Worm (Caenorhabditis elegans): ENCODE data around the gene T22D1.5.

The T22D1.5 gene

ce11 chrIV:6879666-6880210 is 24.0 kb upstream of the T22D1.5 start:
- TF ChIP-seq sptf-1 (tag; optimal IDR thresholded peaks at IDR 0.05) (no peak), ham-2 (GFP tag; optimal IDR thresholded peaks at IDR 0.05) (no peak), mep-1 (tag; optimal IDR thresholded peaks at IDR 0.05) (no peak), ceh-43 (GFP tag; optimal IDR thresholded peaks at IDR 0.05) (no peak), snpc-4 (tag; optimal IDR thresholded peaks at IDR 0.05) (no peak), blmp-1 (tag; optimal IDR thresholded peaks at IDR 0.05) (no peak)

ce11 chrIV:6880415-6880814 is 23.3 kb upstream of the T22D1.5 start:
- TF ChIP-seq M03D4.4 (tag; optimal IDR thresholded peaks at IDR 0.05), result no peak
- no peak for TF ChIP-seq nhr-76 (tag; optimal IDR thresholded peaks at IDR 0.05)
- no peak for TF ChIP-seq ceh-43 (GFP tag; optimal IDR thresholded peaks at IDR 0.05)
- no peak for TF ChIP-seq drap-1 (GFP tag; optimal IDR thresholded peaks at IDR 0.05)
- no peak for TF ChIP-seq unc-39 (tag; optimal IDR thresholded peaks at IDR 0.05)
- no peak for TF ChIP-seq lin-13 (tag; optimal IDR thresholded peaks at IDR 0.05)
- no peak for TF ChIP-seq zip-8 (tag; optimal IDR thresholded peaks at IDR 0.05)
- TF ChIP-seq mep-1 (tag; optimal IDR thresholded peaks at IDR 0.05), result no peak
- TF ChIP-seq lin-32 (GFP tag; optimal IDR thresholded peaks at IDR 0.05), result no peak
- TF ChIP-seq nhr-237 (tag; optimal IDR thresholded peaks at IDR 0.05), result no peak
- TF ChIP-seq lsy-2 (tag; optimal IDR thresholded peaks at IDR 0.05), result no peak
- TF ChIP-seq blmp-1 (tag; optimal IDR thresholded peaks at IDR 0.05), result no peak
- no peak for TF ChIP-seq nhr-12 (tag; optimal IDR thresholded peaks at IDR 0.05)
- TF ChIP-seq sem-2 (GFP tag; optimal IDR thresholded peaks at IDR 0.05), result no peak
- no peak for TF ChIP-seq unc-120 (tag; optimal IDR thresholded peaks at IDR 0.05; ENCODE audit: poor library complexity, severe bottlenecking)
- TF ChIP-seq bed-3 (GFP tag; optimal IDR thresholded peaks at IDR 0.05), result no peak

- TF ChIP-seq flh-1 (GFP tag; optimal IDR thresholded peaks at IDR 0.05), result no peak
- TF ChIP-seq unc-62 (GFP tag; optimal IDR thresholded peaks at IDR 0.05), result peak; percentile 21
- no peak for TF ChIP-seq tbx-8 (GFP tag; optimal IDR thresholded peaks at IDR 0.05)
- peak; percentile 57 for TF ChIP-seq ces-1 (GFP tag; optimal IDR thresholded peaks at IDR 0.05)
- peak; percentile 45 for TF ChIP-seq hlh-1 (tag; optimal IDR thresholded peaks at IDR 0.05)
Measured at ce11 chrIV:6881183-6881582, 22.6 kb upstream of the T22D1.5 start.

ce11 chrIV:6883342-6883741 is 20.4 kb upstream of the T22D1.5 start, which contains the start of gene tre-2:
tre-2 (minus strand) TSS chrIV:6883442.
- TF ChIP-seq unc-120 (tag; optimal IDR thresholded peaks at IDR 0.05; ENCODE audit: poor library complexity, severe bottlenecking) (no peak), ces-1 (GFP tag; optimal IDR thresholded peaks at IDR 0.05) (no peak), lin-32 (GFP tag; optimal IDR thresholded peaks at IDR 0.05) (no peak), elt-1 (tag; optimal IDR thresholded peaks at IDR 0.05; ENCODE audit: borderline replicate concordance, insufficient read depth) (no peak), drap-1 (GFP tag; optimal IDR thresholded peaks at IDR 0.05) (no peak), M03D4.4 (tag; optimal IDR thresholded peaks at IDR 0.05) (no peak), nhr-2 (tag; optimal IDR thresholded peaks at IDR 0.05) (no peak), sptf-1 (tag; optimal IDR thresholded peaks at IDR 0.05) (no peak), ztf-11 (tag; optimal IDR thresholded peaks at IDR 0.05) (no peak), cnd-1 (tag; optimal IDR thresholded peaks at IDR 0.05) (no peak)

ce11 chrIV:6887601-6888099 is 16.1 kb upstream of the T22D1.5 start, which contains the start of the genes T05A12.3 and T05A12.4:
T05A12.3 (minus strand) TSS chrIV:6887651.
T05A12.4 (plus strand) TSS chrIV:6887948.
- no peak for TF ChIP-seq elt-1 (tag; optimal IDR thresholded peaks at IDR 0.05; ENCODE audit: borderline replicate concordance, insufficient read depth)
- peak; percentile 5 for TF ChIP-seq ces-1 (GFP tag; optimal IDR thresholded peaks at IDR 0.05)
- no peak for TF ChIP-seq nhr-12 (tag; optimal IDR thresholded peaks at IDR 0.05)
- no peak for TF ChIP-seq zip-8 (tag; optimal IDR thresholded peaks at IDR 0.05)
- no peak for TF ChIP-seq blmp-1 (tag; optimal IDR thresholded peaks at IDR 0.05)
- no peak for TF ChIP-seq sem-2 (GFP tag; optimal IDR thresholded peaks at IDR 0.05)
- peak; percentile 24 for TF ChIP-seq lsy-2 (tag; optimal IDR thresholded peaks at IDR 0.05)
- TF ChIP-seq unc-62 (GFP tag; optimal IDR thresholded peaks at IDR 0.05), result no peak
- peak; percentile 27 for TF ChIP-seq drap-1 (GFP tag; optimal IDR thresholded peaks at IDR 0.05)
- TF ChIP-seq unc-39 (tag; optimal IDR thresholded peaks at IDR 0.05), result no peak

- TF ChIP-seq nhr-28 (tag; optimal IDR thresholded peaks at IDR 0.05), result no peak
- no peak for TF ChIP-seq mab-5 (tag; optimal IDR thresholded peaks at IDR 0.05)
- TF ChIP-seq nhr-2 (tag; optimal IDR thresholded peaks at IDR 0.05), result no peak
- no peak for TF ChIP-seq ceh-39 (tag; optimal IDR thresholded peaks at IDR 0.05)
- TF ChIP-seq ztf-11 (tag; optimal IDR thresholded peaks at IDR 0.05), result no peak
- no peak for TF ChIP-seq ceh-43 (GFP tag; optimal IDR thresholded peaks at IDR 0.05)
- no peak for TF ChIP-seq cnd-1 (tag; optimal IDR thresholded peaks at IDR 0.05)
- TF ChIP-seq snpc-4 (tag; optimal IDR thresholded peaks at IDR 0.05), result no peak
Measured at ce11 chrIV:6904606-6905005, 856 bp downstream of the T22D1.5 start.
